Fruit fly (Drosophila melanogaster) whole organism, embryonic: ENCODE measurements around the gene Sirt6.
A peak's percentile ranks its signal among the peaks of the same experiment; 100 is the strongest.

Experiments used
- CG10274 ChIP-seq: fragments of 200-800 bp; sonication (Bioruptor generic); optimal IDR thresholded peaks from 3 replicates; lab custom pipeline; 2017; ENCODE audit warnings: missing biosample characterization, mild to moderate bottlenecking, missing genetic modification characterization
- CG10321 ChIP-seq: fragments of 200-800 bp; sonication (Bioruptor generic); IDR thresholded peaks from 2 replicates; pipeline ENCODE4 v1.3.6; 2022; ENCODE audit warnings: missing biosample characterization, missing genetic modification characterization
- CG10979 ChIP-seq: fragments of 200-800 bp; sonication (Bioruptor generic); optimal IDR thresholded peaks from 2 replicates; lab custom pipeline; 2018; ENCODE audit warnings: missing biosample characterization, mild to moderate bottlenecking, missing genetic modification characterization, moderate library complexity
- CG12104 ChIP-seq: fragments of 200-800 bp; sonication (Bioruptor generic); optimal IDR thresholded peaks from 3 replicates; lab custom pipeline; 2016; ENCODE audit warnings: missing biosample characterization, missing genetic modification characterization
- CG12299 ChIP-seq: fragments of 200-800 bp; sonication (Bioruptor generic); optimal IDR thresholded peaks from 2 replicates; lab custom pipeline; 2018; ENCODE audit warnings: missing biosample characterization, mild to moderate bottlenecking, missing genetic modification characterization
- CG12744 ChIP-seq: fragments of 200-800 bp; sonication (Bioruptor generic); optimal IDR thresholded peaks from 2 replicates; lab custom pipeline; 2016; ENCODE audit warnings: missing biosample characterization, missing genetic modification characterization
- CG14965 ChIP-seq: fragments of 200-800 bp; sonication (Bioruptor generic); optimal IDR thresholded peaks from 2 replicates; lab custom pipeline; 2016; ENCODE audit warnings: missing biosample characterization, missing genetic modification characterization, borderline replicate concordance
- CG16815 ChIP-seq: fragments of 200-800 bp; sonication (Bioruptor generic); optimal IDR thresholded peaks from 3 replicates; lab custom pipeline; 2017; ENCODE audit warnings: missing biosample characterization, mild to moderate bottlenecking, missing genetic modification characterization
- CG16863 ChIP-seq: fragments of 200-800 bp; sonication (Bioruptor generic); optimal IDR thresholded peaks from 3 replicates; lab custom pipeline; 2016; ENCODE audit warnings: missing biosample characterization, missing genetic modification characterization
- CG2875 ChIP-seq: fragments of 200-800 bp; sonication (Bioruptor generic); optimal IDR thresholded peaks from 2 replicates; lab custom pipeline; 2017; ENCODE audit warnings: missing biosample characterization, mild to moderate bottlenecking, missing genetic modification characterization, missing genetic modification reagents
- CG32532 ChIP-seq: fragments of 200-800 bp; sonication (Bioruptor generic); IDR thresholded peaks from 2 replicates; pipeline ENCODE4 v1.3.6; 2022; ENCODE audit warnings: missing biosample characterization, missing genetic modification characterization
- CG3407 ChIP-seq: fragments of 200-800 bp; sonication (Bioruptor generic); optimal IDR thresholded peaks from 2 replicates; lab custom pipeline; 2018; ENCODE audit warnings: missing biosample characterization, mild to moderate bottlenecking, missing genetic modification characterization
- CG34224 ChIP-seq: fragments of 200-800 bp; sonication (Bioruptor generic); IDR thresholded peaks from 3 replicates; pipeline ENCODE4 v1.3.6; 2022; ENCODE audit warnings: missing biosample characterization, missing genetic modification characterization; ENCODE audit not compliant: partially characterized antibody
- CG6683 ChIP-seq: fragments of 200-800 bp; sonication (Bioruptor generic); optimal IDR thresholded peaks from 2 replicates; lab custom pipeline; 2017; ENCODE audit warnings: missing biosample characterization, mild to moderate bottlenecking, missing genetic modification characterization, missing genetic modification reagents
- CG7357 ChIP-seq: fragments of 200-800 bp; sonication (Bioruptor generic); IDR thresholded peaks from 3 replicates; pipeline ENCODE4 v1.3.6; 2022; ENCODE audit warnings: missing biosample characterization, missing genetic modification characterization
- CG8290 ChIP-seq, 3 experiments: fragments of 200-800 bp; sonication (Bioruptor generic); optimal IDR thresholded peaks; 2 replicates each; lab custom pipeline; 2016 to 2019; ENCODE audit warnings: missing biosample characterization in 3 of 3, missing genetic modification characterization in 3 of 3, mild to moderate bottlenecking in 2 of 3, moderate library complexity in 1 of 3
- CG8388 ChIP-seq: fragments of 200-800 bp; sonication (Bioruptor generic); optimal IDR thresholded peaks from 2 replicates; lab custom pipeline; 2019; ENCODE audit warnings: missing biosample characterization, mild to moderate bottlenecking, missing genetic modification characterization, moderate library complexity
- Ets65A ChIP-seq: fragments of 200-800 bp; sonication (Bioruptor generic); peaks from one replicate; lab custom pipeline; 2016; ENCODE audit warnings: missing biosample characterization, missing genetic modification characterization
- HHEX ChIP-seq: fragments of 200-800 bp; sonication (Bioruptor generic); optimal IDR thresholded peaks from 3 replicates; lab custom pipeline; 2017; ENCODE audit warnings: missing biosample characterization, mild to moderate bottlenecking, missing genetic modification characterization, missing genetic modification reagents
- HLHmδ ChIP-seq: fragments of 200-800 bp; sonication (Bioruptor generic); optimal IDR thresholded peaks from 2 replicates; lab custom pipeline; 2018; ENCODE audit warnings: missing biosample characterization, mild to moderate bottlenecking, missing genetic modification characterization, moderate library complexity
- NK7.1 ChIP-seq: fragments of 200-800 bp; sonication (Bioruptor generic); optimal IDR thresholded peaks from 3 replicates; lab custom pipeline; 2016; ENCODE audit warnings: missing biosample characterization, missing genetic modification characterization
- Nf-YB ChIP-seq: fragments of 200-800 bp; sonication (Bioruptor generic); optimal IDR thresholded peaks from 3 replicates; lab custom pipeline; 2019; ENCODE audit warnings: missing biosample characterization, mild to moderate bottlenecking, missing genetic modification characterization, moderate library complexity
- Sox100B ChIP-seq: fragments of 200-800 bp; sonication (Bioruptor generic); optimal IDR thresholded peaks from 3 replicates; lab custom pipeline; 2018; ENCODE audit warnings: missing biosample characterization, mild to moderate bottlenecking, missing genetic modification characterization
- Spps ChIP-seq: fragments of 200-800 bp; sonication (Bioruptor generic); optimal IDR thresholded peaks from 2 replicates; lab custom pipeline; 2018; ENCODE audit warnings: missing biosample characterization, mild to moderate bottlenecking, missing genetic modification characterization
- amos ChIP-seq: fragments of 200-800 bp; sonication (Bioruptor generic); IDR thresholded peaks from 2 replicates; pipeline ENCODE4 v1.3.6; 2022; ENCODE audit warnings: missing biosample characterization, missing genetic modification characterization; ENCODE audit not compliant: partially characterized antibody
- bowl ChIP-seq: fragments of 200-800 bp; sonication (Bioruptor generic); IDR thresholded peaks from 2 replicates; pipeline ENCODE4 v1.3.6; 2022; ENCODE audit warnings: missing biosample characterization, missing genetic modification characterization
- corto ChIP-seq: fragments of 200-800 bp; sonication (Bioruptor generic); optimal IDR thresholded peaks from 2 replicates; lab custom pipeline; 2016; ENCODE audit warnings: missing biosample characterization, mild to moderate bottlenecking, missing genetic modification characterization, moderate library complexity
- dm ChIP-seq: fragments of 200-800 bp; sonication (Bioruptor generic); optimal IDR thresholded peaks from 3 replicates; lab custom pipeline; 2016; ENCODE audit warnings: missing biosample characterization, missing genetic modification characterization
- exex ChIP-seq: fragments of 200-800 bp; sonication (Bioruptor generic); optimal IDR thresholded peaks from 4 replicates; lab custom pipeline; 2018; ENCODE audit warnings: missing biosample characterization, mild to moderate bottlenecking, missing genetic modification characterization, moderate library complexity
- eyg ChIP-seq: fragments of 200-800 bp; sonication (Bioruptor generic); optimal IDR thresholded peaks from 3 replicates; lab custom pipeline; 2016; ENCODE audit warnings: missing biosample characterization, missing genetic modification characterization
- gcm2 ChIP-seq: fragments of 200-800 bp; sonication (Bioruptor generic); optimal IDR thresholded peaks from 2 replicates; lab custom pipeline; 2016; ENCODE audit warnings: missing biosample characterization, missing genetic modification characterization
- gsb-n ChIP-seq: fragments of 200-800 bp; sonication (Bioruptor generic); optimal IDR thresholded peaks from 3 replicates; lab custom pipeline; 2018; ENCODE audit warnings: missing biosample characterization, mild to moderate bottlenecking, missing genetic modification characterization
- jigr1 ChIP-seq: fragments of 200-800 bp; sonication (Bioruptor generic); IDR thresholded peaks from 3 replicates; pipeline ENCODE4 v1.3.6; 2022; ENCODE audit warnings: missing biosample characterization, missing genetic modification characterization
- jumu ChIP-seq: fragments of 200-800 bp; sonication (Bioruptor generic); optimal IDR thresholded peaks from 3 replicates; lab custom pipeline; 2016; ENCODE audit warnings: missing biosample characterization, missing genetic modification characterization
- kah ChIP-seq: fragments of 200-800 bp; sonication (Bioruptor generic); optimal IDR thresholded peaks from 2 replicates; lab custom pipeline; 2018; ENCODE audit warnings: missing biosample characterization, mild to moderate bottlenecking, missing genetic modification characterization
- ken ChIP-seq: fragments of 200-800 bp; sonication (Bioruptor generic); IDR thresholded peaks from 3 replicates; pipeline ENCODE4 v1.3.6; 2022; ENCODE audit warnings: missing biosample characterization, missing genetic modification characterization
- lola ChIP-seq, 3 experiments: fragments of >200 bp in 2 of 3; fragments of 200-800 bp in 1 of 3; sonication (Bioruptor generic) in 1 of 3; optimal IDR thresholded peaks; 2 replicates each; lab custom pipeline; 2017 to 2019; ENCODE audit warnings: missing biosample characterization in 3 of 3, missing genetic modification characterization in 3 of 3, mild to moderate bottlenecking in 1 of 3, moderate library complexity in 1 of 3
- mirr ChIP-seq: fragments of 200-800 bp; sonication (Bioruptor generic); optimal IDR thresholded peaks from 3 replicates; lab custom pipeline; 2018; ENCODE audit warnings: missing biosample characterization, mild to moderate bottlenecking, missing genetic modification characterization
- prd ChIP-seq, 3 experiments: fragments of >200 bp in 2 of 3; fragments of 200-800 bp in 1 of 3; sonication (Bioruptor generic) in 1 of 3; optimal IDR thresholded peaks in 2 of 3; IDR thresholded peaks in 1 of 3; 2 replicates in 2 of 3; 3 replicates in 1 of 3; pipeline versions ENCODE4 v1.3.6 to Lab custom; 2017 to 2022; ENCODE audit warnings: missing biosample characterization in 1 of 3, missing genetic modification characterization in 1 of 3
- rib ChIP-seq: fragments of 200-800 bp; sonication (Bioruptor generic); IDR thresholded peaks from 2 replicates; pipeline ENCODE4 v1.3.6; 2022; ENCODE audit warnings: missing biosample characterization, missing genetic modification characterization
- ro ChIP-seq: fragments of 200-800 bp; sonication (Bioruptor generic); IDR thresholded peaks from 2 replicates; pipeline ENCODE4 v1.3.6; 2022; ENCODE audit warnings: missing biosample characterization, missing genetic modification characterization
- shn ChIP-seq: fragments of 200-800 bp; sonication (Bioruptor generic); optimal IDR thresholded peaks from 3 replicates; lab custom pipeline; 2016; ENCODE audit warnings: missing biosample characterization, missing genetic modification characterization
- sisA ChIP-seq: fragments of 200-800 bp; sonication (Bioruptor generic); IDR thresholded peaks from 2 replicates; pipeline ENCODE4 v1.3.6; 2022; ENCODE audit warnings: missing biosample characterization, missing genetic modification characterization
- tap ChIP-seq: fragments of 200-800 bp; optimal IDR thresholded peaks from 3 replicates; lab custom pipeline; 2019; ENCODE audit warnings: missing biosample characterization, mild to moderate bottlenecking, missing genetic modification characterization, moderate library complexity
- unc-4 ChIP-seq: fragments of 200-800 bp; sonication (Bioruptor generic); IDR thresholded peaks from 2 replicates; pipeline ENCODE4 v1.3.6; 2022; ENCODE audit warnings: missing biosample characterization, missing genetic modification characterization; ENCODE audit not compliant: partially characterized antibody
- wek ChIP-seq: fragments of 200-800 bp; sonication (Bioruptor generic); optimal IDR thresholded peaks from 3 replicates; lab custom pipeline; 2018; ENCODE audit warnings: missing biosample characterization, mild to moderate bottlenecking, missing genetic modification characterization, moderate library complexity
- zen2 ChIP-seq: fragments of 200-800 bp; sonication (Bioruptor generic); IDR thresholded peaks from 3 replicates; pipeline ENCODE4 v1.3.6; 2022; ENCODE audit warnings: missing biosample characterization, missing genetic modification characterization; ENCODE audit not compliant: partially characterized antibody

Sirt6 gene

dm6 chr3R:10268101-10268864, 6.6 kb upstream of the Sirt6 start (continued):
- TF ChIP-seq CG10979 (peak; percentile 77), CG34224 (GFP tag; lab: Robert Waterston, UW) (peak; percentile 19; the same call in 1 of the 3 replicates), ro (GFP tag; lab: Robert Waterston, UW) (no peak), jigr1 (GFP tag; lab: Robert Waterston, UW) (no peak), wek (GFP tag; lab: Kevin White, UChicago) (peak; percentile 29), gcm2 (GFP tag; lab: Kevin White, UChicago) (peak; percentile 67), CG16863 (GFP tag; lab: Kevin White, UChicago) (peak; percentile 77), CG12299 (tag; lab: Kevin White, UChicago) (peak; percentile 60), CG14965 (GFP tag; lab: Kevin White, UChicago) (no peak), CG12104 (GFP tag; lab: Kevin White, UChicago) (peak; percentile 84), gsb-n (tag; lab: Kevin White, UChicago) (peak; percentile 64), CG12744 (GFP tag; lab: Kevin White, UChicago) (peak; percentile 84), sisA (GFP tag; lab: Robert Waterston, UW) (peak; percentile 73), CG8388 (GFP tag; lab: Kevin White, UChicago) (peak; percentile 84), CG7357 (GFP tag; lab: Robert Waterston, UW) (peak; percentile 74), unc-4 (GFP tag; lab: Robert Waterston, UW) (no peak), Nf-YB (GFP tag; lab: Kevin White, UChicago) (peak; percentile 61), HHEX (GFP tag; lab: Kevin White, UChicago) (peak; percentile 85), rib (GFP tag; lab: Robert Waterston, UW) (peak; percentile 11; the same call in 1 of the 2 replicates), tap (tag; lab: Kevin White, UChicago) (peak; percentile 77), eyg (peak; percentile 67), HLHmδ (no peak), ken (GFP tag; lab: Robert Waterston, UW) (peak; percentile 38; the same call in 1 of the 3 replicates), prd (optimal IDR thresholded peaks at IDR 0.05; lab: Kevin White, UChicago) (no peak), prd (GFP tag; IDR thresholded peaks at IDR 0.05; lab: Robert Waterston, UW) (peak; percentile 78), CG8290 (GFP tag; optimal IDR thresholded peaks at IDR 0.05; lab: Kevin White, UChicago) (no peak), CG8290 (tag; optimal IDR thresholded peaks at IDR 0.05; lab: Kevin White, UChicago) (peak in 1 of 2 experiments; percentile 72), dm (peak; percentile 20), CG10274 (GFP tag; lab: Kevin White, UChicago) (peak; percentile 54), Sox100B (peak; percentile 86), exex (tag; lab: Kevin White, UChicago) (peak; percentile 80), mirr (GFP tag; lab: Kevin White, UChicago) (peak; percentile 35), Ets65A (GFP tag; lab: Kevin White, UChicago) (peak; percentile 97), zen2 (GFP tag; lab: Robert Waterston, UW) (0 out of 3 replicates have a peak, but pooled peaks have one; percentile 15), shn (GFP tag; lab: Kevin White, UChicago) (peak; percentile 76), NK7.1 (peak; percentile 63), CG6683 (GFP tag; lab: Kevin White, UChicago) (peak; percentile 75), CG10321 (GFP tag; lab: Robert Waterston, UW) (no peak), bowl (GFP tag; lab: Robert Waterston, UW) (no peak), CG2875 (GFP tag; lab: Kevin White, UChicago) (peak; percentile 59), CG16815 (peak; percentile 70), jumu (GFP tag; lab: Kevin White, UChicago) (peak; percentile 50), corto (GFP tag; lab: Kevin White, UChicago) (peak; percentile 67), lola (GFP tag; optimal IDR thresholded peaks at IDR 0.05; lab: Kevin White, UChicago) (peak in 1 of 3 experiments; percentile 49), amos (GFP tag; lab: Robert Waterston, UW) (peak; percentile 13; the same call in 1 of the 2 replicates), CG32532 (GFP tag; lab: Robert Waterston, UW) (peak; percentile 77), CG3407 (GFP tag; lab: Kevin White, UChicago) (peak; percentile 59), kah (GFP tag; lab: Kevin White, UChicago) (peak; percentile 59), Spps (tag; lab: Kevin White, UChicago) (peak; percentile 6)
